Fruit fly (Drosophila melanogaster) whole organism, embryonic: ENCODE data around the gene PXo.

Experiments used
- CG10267 ChIP-seq: fragments of 200-800 bp; sonication (Bioruptor generic); optimal IDR thresholded peaks from 2 replicates; lab custom pipeline; 2018; ENCODE audit warnings: missing biosample characterization, mild to moderate bottlenecking, missing genetic modification characterization, moderate library complexity
- CG11456 ChIP-seq: fragments of 200-800 bp; sonication (Bioruptor generic); IDR thresholded peaks from 3 replicates; pipeline ENCODE4 v1.3.6; 2022; ENCODE audit warnings: missing biosample characterization, missing genetic modification characterization
- CG12391 ChIP-seq: fragments of 200-800 bp; sonication (Bioruptor generic); optimal IDR thresholded peaks from 3 replicates; lab custom pipeline; 2018; ENCODE audit warnings: missing biosample characterization, mild to moderate bottlenecking, missing genetic modification characterization, moderate library complexity
- CG13287 ChIP-seq: fragments of 200-800 bp; sonication (Bioruptor generic); IDR thresholded peaks from 2 replicates; pipeline ENCODE4 v1.3.6; 2022; ENCODE audit warnings: missing biosample characterization, missing genetic modification characterization; ENCODE audit not compliant: partially characterized antibody
- CG14441 ChIP-seq: fragments of 200-800 bp; sonication (Bioruptor generic); IDR thresholded peaks from 2 replicates; pipeline ENCODE4 v1.3.6; 2022; ENCODE audit warnings: missing biosample characterization, missing genetic modification characterization
- CG1603 ChIP-seq: fragments of 200-800 bp; sonication (Bioruptor generic); optimal IDR thresholded peaks from 2 replicates; lab custom pipeline; 2019; ENCODE audit warnings: missing biosample characterization, mild to moderate bottlenecking, missing genetic modification characterization, moderate library complexity
- CG16813 ChIP-seq: fragments of 200-800 bp; sonication (Bioruptor generic); IDR thresholded peaks from 3 replicates; pipeline ENCODE4 v1.3.6; 2022; ENCODE audit warnings: missing biosample characterization, missing genetic modification characterization; ENCODE audit not compliant: partially characterized antibody
- CG18262 ChIP-seq: fragments of 200-800 bp; optimal IDR thresholded peaks from 3 replicates; lab custom pipeline; 2019; ENCODE audit warnings: missing biosample characterization, mild to moderate bottlenecking, missing genetic modification characterization, moderate library complexity
- CG1832 ChIP-seq: fragments of 200-800 bp; sonication (Bioruptor generic); optimal IDR thresholded peaks from 2 replicates; lab custom pipeline; 2017; ENCODE audit warnings: missing biosample characterization, mild to moderate bottlenecking, missing genetic modification characterization, inconsistent platforms
- CG2875 ChIP-seq: fragments of 200-800 bp; sonication (Bioruptor generic); optimal IDR thresholded peaks from 2 replicates; lab custom pipeline; 2017; ENCODE audit warnings: missing biosample characterization, mild to moderate bottlenecking, missing genetic modification characterization, missing genetic modification reagents
- CG31224 ChIP-seq: fragments of 200-800 bp; sonication (Bioruptor generic); IDR thresholded peaks from 2 replicates; pipeline ENCODE4 v1.3.6; 2022; ENCODE audit warnings: missing biosample characterization, missing genetic modification characterization
- CG3407 ChIP-seq: fragments of 200-800 bp; sonication (Bioruptor generic); optimal IDR thresholded peaks from 2 replicates; lab custom pipeline; 2018; ENCODE audit warnings: missing biosample characterization, mild to moderate bottlenecking, missing genetic modification characterization
- CG6791 ChIP-seq: fragments of 200-800 bp; sonication (Bioruptor generic); IDR thresholded peaks from 3 replicates; pipeline ENCODE4 v1.3.6; 2022; ENCODE audit warnings: missing biosample characterization, missing genetic modification characterization; ENCODE audit not compliant: partially characterized antibody
- CG7556 ChIP-seq: fragments of 200-800 bp; sonication (Bioruptor generic); optimal IDR thresholded peaks from 2 replicates; lab custom pipeline; 2017; ENCODE audit warnings: missing biosample characterization, mild to moderate bottlenecking, missing genetic modification characterization
- CG8281 ChIP-seq: fragments of 200-800 bp; sonication (Bioruptor generic); optimal IDR thresholded peaks from 2 replicates; lab custom pipeline; 2018; ENCODE audit warnings: missing biosample characterization, mild to moderate bottlenecking, missing genetic modification characterization, moderate library complexity
- CG9932 ChIP-seq: fragments of 200-800 bp; sonication (Bioruptor generic); IDR thresholded peaks from 2 replicates; pipeline ENCODE4 v1.3.6; 2022; ENCODE audit warnings: missing biosample characterization, missing genetic modification characterization
- CTCF ChIP-seq: fragments of 200-800 bp; sonication (Bioruptor generic); optimal IDR thresholded peaks from 2 replicates; lab custom pipeline; 2017; ENCODE audit warnings: missing biosample characterization, mild to moderate bottlenecking, missing genetic modification characterization, moderate library complexity
- Ets65A ChIP-seq: fragments of 200-800 bp; sonication (Bioruptor generic); peaks from one replicate; lab custom pipeline; 2016; ENCODE audit warnings: missing biosample characterization, missing genetic modification characterization
- Fer2 ChIP-seq: fragments of 200-800 bp; sonication (Bioruptor generic); optimal IDR thresholded peaks from 2 replicates; lab custom pipeline; 2018; ENCODE audit warnings: missing biosample characterization, mild to moderate bottlenecking, missing genetic modification characterization, moderate library complexity
- MTF-1 ChIP-seq: fragments of 200-800 bp; sonication (Bioruptor generic); optimal IDR thresholded peaks from 2 replicates; lab custom pipeline; 2018; ENCODE audit warnings: missing biosample characterization, mild to moderate bottlenecking, missing genetic modification characterization, borderline replicate concordance
- Meics ChIP-seq: fragments of 200-800 bp; sonication (Bioruptor generic); optimal IDR thresholded peaks from 2 replicates; lab custom pipeline; 2017; ENCODE audit warnings: missing biosample characterization, mild to moderate bottlenecking, missing genetic modification characterization
- NK7.1 ChIP-seq: fragments of 200-800 bp; sonication (Bioruptor generic); optimal IDR thresholded peaks from 3 replicates; lab custom pipeline; 2016; ENCODE audit warnings: missing biosample characterization, missing genetic modification characterization
- Nf-YA ChIP-seq: fragments of 200-800 bp; sonication (Bioruptor generic); IDR thresholded peaks from 2 replicates; pipeline ENCODE4 v1.3.6; 2022; ENCODE audit warnings: missing biosample characterization, missing genetic modification characterization
- Nf-YB ChIP-seq: fragments of 200-800 bp; sonication (Bioruptor generic); optimal IDR thresholded peaks from 3 replicates; lab custom pipeline; 2019; ENCODE audit warnings: missing biosample characterization, mild to moderate bottlenecking, missing genetic modification characterization, moderate library complexity
- Oli ChIP-seq: fragments of 200-800 bp; sonication (Bioruptor generic); optimal IDR thresholded peaks from 2 replicates; lab custom pipeline; 2018; ENCODE audit warnings: missing biosample characterization, mild to moderate bottlenecking, missing genetic modification characterization, moderate library complexity
- PHDP ChIP-seq: fragments of 200-800 bp; sonication (Bioruptor generic); optimal IDR thresholded peaks from 3 replicates; lab custom pipeline; 2018; ENCODE audit warnings: missing biosample characterization, mild to moderate bottlenecking, missing genetic modification characterization, moderate library complexity
- Pdp1 ChIP-seq, 2 experiments: fragments of 200-800 bp; sonication (Bioruptor generic); optimal IDR thresholded peaks; 3 replicates each; lab custom pipeline; 2016; ENCODE audit warnings: missing biosample characterization in 2 of 2, missing genetic modification characterization in 2 of 2, mild to moderate bottlenecking in 1 of 2, moderate library complexity in 1 of 2
- Rfx ChIP-seq: fragments of 200-800 bp; sonication (Bioruptor generic); IDR thresholded peaks from 2 replicates; pipeline ENCODE4 v1.3.6; 2022; ENCODE audit warnings: missing biosample characterization, missing genetic modification characterization
- ab ChIP-seq: fragments of 200-800 bp; sonication (Bioruptor generic); optimal IDR thresholded peaks from 2 replicates; lab custom pipeline; 2016; ENCODE audit warnings: missing biosample characterization, missing genetic modification characterization
- ara ChIP-seq: fragments of 200-800 bp; sonication (Bioruptor generic); IDR thresholded peaks from 2 replicates; pipeline ENCODE4 v1.3.6; 2022; ENCODE audit warnings: missing biosample characterization, missing genetic modification characterization
- bowl ChIP-seq: fragments of 200-800 bp; sonication (Bioruptor generic); IDR thresholded peaks from 2 replicates; pipeline ENCODE4 v1.3.6; 2022; ENCODE audit warnings: missing biosample characterization, missing genetic modification characterization
- chif ChIP-seq, 2 experiments: fragments of 200-800 bp; sonication (Bioruptor generic); optimal IDR thresholded peaks; 3 replicates each; lab custom pipeline; 2016; ENCODE audit warnings: missing biosample characterization in 2 of 2, missing genetic modification characterization in 2 of 2
- dysf ChIP-seq: fragments of 200-800 bp; sonication (Bioruptor generic); IDR thresholded peaks from 3 replicates; pipeline ENCODE4 v1.3.6; 2022; ENCODE audit warnings: missing biosample characterization, missing genetic modification characterization
- hkb ChIP-seq, 2 experiments: fragments of 200-800 bp in 1 of 2; fragments of >200 bp in 1 of 2; sonication (Bioruptor generic) in 1 of 2; IDR thresholded peaks in 1 of 2; optimal IDR thresholded peaks in 1 of 2; 2 replicates each; pipeline versions ENCODE4 v1.3.6 to Lab custom; 2017 to 2022; ENCODE audit warnings: missing biosample characterization in 1 of 2, missing genetic modification characterization in 1 of 2
- nom ChIP-seq: fragments of 200-800 bp; sonication (Bioruptor generic); optimal IDR thresholded peaks from 2 replicates; lab custom pipeline; 2017; ENCODE audit warnings: missing biosample characterization, missing genetic modification characterization, mild to moderate bottlenecking, moderate library complexity, missing genetic modification reagents
- onecut ChIP-seq: fragments of 200-800 bp; sonication (Bioruptor generic); IDR thresholded peaks from 2 replicates; pipeline ENCODE4 v1.3.6; 2022; ENCODE audit warnings: missing biosample characterization, missing genetic modification characterization
- rib ChIP-seq: fragments of 200-800 bp; sonication (Bioruptor generic); IDR thresholded peaks from 2 replicates; pipeline ENCODE4 v1.3.6; 2022; ENCODE audit warnings: missing biosample characterization, missing genetic modification characterization
- row ChIP-seq: fragments of 200-800 bp; sonication (Bioruptor generic); IDR thresholded peaks from 3 replicates; pipeline ENCODE4 v1.3.6; 2022; ENCODE audit warnings: missing biosample characterization, missing genetic modification characterization
- schlank ChIP-seq: fragments of 200-800 bp; sonication (Bioruptor generic); optimal IDR thresholded peaks from 2 replicates; lab custom pipeline; 2018; ENCODE audit warnings: missing biosample characterization, mild to moderate bottlenecking, missing genetic modification characterization
- sens ChIP-seq: fragments of 200-800 bp; sonication (Bioruptor generic); peaks from one replicate; lab custom pipeline; 2016; ENCODE audit warnings: missing biosample characterization, missing genetic modification characterization
- sima ChIP-seq: fragments of 200-800 bp; sonication (Bioruptor generic); optimal IDR thresholded peaks from 2 replicates; lab custom pipeline; 2016; ENCODE audit warnings: missing biosample characterization, missing genetic modification characterization
- sqz ChIP-seq: fragments of 200-800 bp; sonication (Bioruptor generic); optimal IDR thresholded peaks from 3 replicates; lab custom pipeline; 2018; ENCODE audit warnings: missing biosample characterization, mild to moderate bottlenecking, missing genetic modification characterization
- tap ChIP-seq: fragments of 200-800 bp; optimal IDR thresholded peaks from 3 replicates; lab custom pipeline; 2019; ENCODE audit warnings: missing biosample characterization, mild to moderate bottlenecking, missing genetic modification characterization, moderate library complexity
- tll ChIP-seq, 2 experiments: fragments of 200-800 bp in 1 of 2; fragments of >200 bp in 1 of 2; sonication (Bioruptor generic) in 1 of 2; optimal IDR thresholded peaks; 2 replicates each; lab custom pipeline; 2017 to 2019; ENCODE audit warnings: missing biosample characterization in 2 of 2, missing genetic modification characterization in 2 of 2, mild to moderate bottlenecking in 1 of 2, moderate library complexity in 1 of 2
- usp ChIP-seq: fragments of >200 bp; optimal IDR thresholded peaks from 2 replicates; lab custom pipeline; 2017; ENCODE audit warnings: missing biosample characterization, missing genetic modification characterization
- zen2 ChIP-seq: fragments of 200-800 bp; sonication (Bioruptor generic); IDR thresholded peaks from 3 replicates; pipeline ENCODE4 v1.3.6; 2022; ENCODE audit warnings: missing biosample characterization, missing genetic modification characterization; ENCODE audit not compliant: partially characterized antibody

PXo gene

DNA sequence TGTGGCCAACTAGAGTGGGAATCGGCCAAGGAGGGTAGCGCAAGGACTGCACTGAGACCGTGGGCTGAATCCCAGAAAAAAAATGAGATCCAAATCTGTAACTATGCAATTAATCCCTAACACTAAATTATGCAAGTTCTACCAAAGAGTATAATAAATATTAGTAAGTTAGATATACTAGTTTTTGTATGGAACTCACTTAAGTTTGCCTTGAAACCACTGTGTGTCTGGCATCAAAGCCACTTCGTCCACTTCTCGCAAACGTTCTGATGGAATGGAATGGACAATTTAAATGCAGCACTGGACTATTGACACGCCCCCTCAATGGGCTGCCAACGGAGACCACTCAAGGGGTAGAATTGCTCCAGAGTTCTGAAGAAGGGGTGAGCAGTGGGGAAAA, 37.0 kb upstream of the PXo start:
- TF ChIP-seq sens (GFP tag; lab: Kevin White, UChicago): peak; percentile 35
- TF ChIP-seq Ets65A (GFP tag; lab: Kevin White, UChicago): peak; percentile 33
- TF ChIP-seq Fer2 (tag; lab: Kevin White, UChicago): no peak
- TF ChIP-seq, all 482 proteins: peak for 2

DNA sequence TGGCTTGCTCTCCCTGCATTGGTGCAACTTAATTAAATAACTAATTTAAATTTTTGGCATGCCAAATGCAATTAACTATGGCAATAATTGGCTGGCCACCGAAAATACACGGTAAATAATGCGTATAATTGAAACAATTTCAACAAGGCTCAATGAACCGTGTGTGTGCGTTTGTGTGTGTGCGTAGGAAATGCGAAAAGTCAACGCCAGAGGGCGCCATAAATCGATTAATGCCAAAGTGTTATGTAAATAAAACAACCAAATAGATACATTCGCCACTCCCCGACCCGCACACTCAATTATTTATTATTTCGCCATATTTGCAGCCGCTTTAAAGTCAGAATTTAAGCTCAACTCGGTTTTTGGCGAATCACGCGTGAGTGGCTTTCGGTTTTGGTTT, 36.0 kb upstream of the PXo start:
- TF ChIP-seq tll (GFP tag; optimal IDR thresholded peaks at IDR 0.05; lab: Kevin White, UChicago) (peak in 1 of 2 experiments; percentile 20), sens (GFP tag; lab: Kevin White, UChicago) (peak; percentile 32), CG1603 (tag; lab: Kevin White, UChicago) (no peak), onecut (GFP tag; lab: Robert Waterston, UW) (0 out of 2 replicates have a peak, but pooled peaks have one; percentile 6), CTCF (GFP tag; lab: Kevin White, UChicago) (peak; percentile 73), Nf-YA (no peak), Ets65A (GFP tag; lab: Kevin White, UChicago) (peak; percentile 61), dysf (no peak), CG3407 (GFP tag; lab: Kevin White, UChicago) (no peak)

DNA sequence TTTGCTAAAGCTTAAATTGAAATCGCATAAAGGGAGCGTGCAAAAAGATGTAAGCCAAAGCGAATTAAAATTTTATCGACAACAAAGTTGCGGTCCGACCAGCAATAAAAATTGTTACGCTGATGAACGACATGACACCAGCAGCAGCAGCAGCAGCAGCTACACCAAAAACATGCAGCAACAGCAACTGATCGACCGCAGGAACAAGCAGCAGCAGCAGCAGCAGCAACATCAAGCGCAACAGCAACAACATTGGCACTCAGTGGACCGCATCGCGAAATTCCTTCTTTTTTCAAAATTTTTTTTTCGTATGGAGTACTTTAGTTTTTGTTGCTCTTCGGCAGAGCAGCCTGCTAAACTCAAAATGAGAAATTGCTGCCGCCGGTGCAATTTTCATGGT, 33.8 kb upstream of the PXo start:
- TF ChIP-seq Nf-YB (GFP tag; lab: Kevin White, UChicago) (no peak), tap (tag; lab: Kevin White, UChicago) (no peak), usp (GFP tag; lab: Kevin White, UChicago) (no peak), Oli (no peak), Pdp1 (GFP tag; optimal IDR thresholded peaks at IDR 0.05; lab: Kevin White, UChicago) (no peak)

DNA sequence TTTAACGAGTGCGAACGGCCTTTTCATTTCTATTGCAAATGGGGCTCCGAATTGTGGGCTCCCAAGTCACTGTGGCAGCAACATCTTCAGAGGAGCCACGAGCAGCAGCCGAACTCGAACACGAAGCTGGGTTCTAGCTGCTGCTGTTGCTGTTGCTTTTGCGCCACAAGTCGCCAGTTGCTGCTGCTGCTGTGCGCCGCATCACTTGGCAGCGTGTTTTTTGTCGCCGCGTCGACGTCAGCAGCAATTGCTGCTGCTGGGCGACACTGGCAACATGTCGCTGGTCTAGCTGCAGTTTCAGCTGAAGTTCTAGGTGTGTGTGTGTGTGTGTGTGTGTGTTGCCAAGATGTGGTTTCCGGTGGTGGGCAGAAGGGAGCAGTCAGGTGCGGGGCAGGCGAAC, 31.4 kb upstream of the PXo start:
- TF ChIP-seq CG18262 (tag; lab: Kevin White, UChicago): no peak
- TF ChIP-seq CG31224 (GFP tag; lab: Robert Waterston, UW): peak; percentile 93
- TF ChIP-seq ara: no peak
- TF ChIP-seq row (GFP tag; lab: Robert Waterston, UW): no peak
- TF ChIP-seq CG12391 (tag; lab: Kevin White, UChicago): no peak
- no peak for TF ChIP-seq CG9932
- no peak for TF ChIP-seq schlank (tag; lab: Kevin White, UChicago)
- no peak for TF ChIP-seq chif (GFP tag; optimal IDR thresholded peaks at IDR 0.05; lab: Kevin White, UChicago)
- TF ChIP-seq CG7556 (GFP tag; lab: Kevin White, UChicago): no peak
- no peak for TF ChIP-seq rib (GFP tag; lab: Robert Waterston, UW)
- TF ChIP-seq PHDP (tag; lab: Kevin White, UChicago): no peak
- no peak for TF ChIP-seq CG16813 (GFP tag; lab: Robert Waterston, UW)
- no peak for TF ChIP-seq CG8281 (tag; lab: Kevin White, UChicago)
- no peak for TF ChIP-seq CG10267 (tag; lab: Kevin White, UChicago)
- no peak for TF ChIP-seq CG1832
- no peak for TF ChIP-seq sqz
- TF ChIP-seq ab: no peak
- TF ChIP-seq NK7.1 (GFP tag; lab: Kevin White, UChicago): no peak
- TF ChIP-seq CG14441 (GFP tag; lab: Robert Waterston, UW): no peak
- no peak for TF ChIP-seq MTF-1 (GFP tag; lab: Kevin White, UChicago)
- TF ChIP-seq sima (GFP tag; lab: Kevin White, UChicago): no peak
- no peak for TF ChIP-seq Rfx (GFP tag; lab: Robert Waterston, UW)
- TF ChIP-seq bowl: no peak
- TF ChIP-seq CG6791 (GFP tag; lab: Robert Waterston, UW): 0 out of 3 replicates have a peak, but pooled peaks have one; percentile 25
- no peak for TF ChIP-seq CG2875
- peak; percentile 44 for TF ChIP-seq nom (GFP tag; lab: Kevin White, UChicago)
- TF ChIP-seq zen2 (GFP tag; lab: Robert Waterston, UW): no peak
- no peak for TF ChIP-seq Meics (GFP tag; lab: Kevin White, UChicago)
- TF ChIP-seq CG11456 (GFP tag; lab: Robert Waterston, UW): no peak
- TF ChIP-seq hkb (optimal IDR thresholded peaks at IDR 0.05; lab: Kevin White, UChicago): no peak
- TF ChIP-seq hkb (GFP tag; IDR thresholded peaks at IDR 0.05; lab: Robert Waterston, UW): no peak
- no peak for TF ChIP-seq CG13287
